Fruit fly (Drosophila melanogaster) whole organism, embryonic: ENCODE results near the gene Xe7.

Experiments
- C15 ChIP-seq: fragments of 200-800 bp; sonication (Bioruptor generic); IDR thresholded peaks from 3 replicates; pipeline ENCODE4 v1.3.6; 2022; ENCODE audit warnings: missing biosample characterization, missing genetic modification characterization
- CG12391 ChIP-seq: fragments of 200-800 bp; sonication (Bioruptor generic); optimal IDR thresholded peaks from 3 replicates; lab custom pipeline; 2018; ENCODE audit warnings: missing biosample characterization, mild to moderate bottlenecking, missing genetic modification characterization, moderate library complexity
- CG12942 ChIP-seq: fragments of 200-800 bp; sonication (Bioruptor generic); optimal IDR thresholded peaks from 3 replicates; lab custom pipeline; 2016; ENCODE audit warnings: missing biosample characterization, missing genetic modification characterization
- CG13775 ChIP-seq: fragments of 200-800 bp; sonication (Bioruptor generic); optimal IDR thresholded peaks from 3 replicates; lab custom pipeline; 2017; ENCODE audit warnings: missing biosample characterization, mild to moderate bottlenecking, missing genetic modification characterization
- CG14965 ChIP-seq: fragments of 200-800 bp; sonication (Bioruptor generic); optimal IDR thresholded peaks from 2 replicates; lab custom pipeline; 2016; ENCODE audit warnings: missing biosample characterization, missing genetic modification characterization, borderline replicate concordance
- CG15514 ChIP-seq: fragments of 200-800 bp; sonication (Bioruptor generic); optimal IDR thresholded peaks from 3 replicates; lab custom pipeline; 2017; ENCODE audit warnings: missing biosample characterization, missing genetic modification characterization, mild to moderate bottlenecking, moderate library complexity, missing genetic modification reagents
- CG16813 ChIP-seq: fragments of 200-800 bp; sonication (Bioruptor generic); IDR thresholded peaks from 3 replicates; pipeline ENCODE4 v1.3.6; 2022; ENCODE audit warnings: missing biosample characterization, missing genetic modification characterization; ENCODE audit not compliant: partially characterized antibody
- CG16863 ChIP-seq: fragments of 200-800 bp; sonication (Bioruptor generic); optimal IDR thresholded peaks from 3 replicates; lab custom pipeline; 2016; ENCODE audit warnings: missing biosample characterization, missing genetic modification characterization
- CG17359 ChIP-seq: fragments of 200-800 bp; sonication (Bioruptor generic); optimal IDR thresholded peaks from 3 replicates; lab custom pipeline; 2018; ENCODE audit warnings: missing biosample characterization, mild to moderate bottlenecking, missing genetic modification characterization, moderate library complexity
- CG17385 ChIP-seq: fragments of 200-800 bp; sonication (Bioruptor generic); optimal IDR thresholded peaks from 3 replicates; lab custom pipeline; 2018; ENCODE audit warnings: missing biosample characterization, mild to moderate bottlenecking, missing genetic modification characterization
- CG17612 ChIP-seq: fragments of 200-800 bp; sonication (Bioruptor generic); IDR thresholded peaks from 2 replicates; pipeline ENCODE4 v1.3.6; 2022; ENCODE audit warnings: missing biosample characterization, missing genetic modification characterization
- CG17802 ChIP-seq: fragments of 200-800 bp; sonication (Bioruptor generic); optimal IDR thresholded peaks from 2 replicates; lab custom pipeline; 2018; ENCODE audit warnings: missing biosample characterization, mild to moderate bottlenecking, missing genetic modification characterization, moderate library complexity
- CG1832 ChIP-seq: fragments of 200-800 bp; sonication (Bioruptor generic); optimal IDR thresholded peaks from 2 replicates; lab custom pipeline; 2017; ENCODE audit warnings: missing biosample characterization, mild to moderate bottlenecking, missing genetic modification characterization, inconsistent platforms
- CG2202 ChIP-seq: fragments of 200-800 bp; sonication (Bioruptor generic); optimal IDR thresholded peaks from 2 replicates; lab custom pipeline; 2018; ENCODE audit warnings: missing biosample characterization, mild to moderate bottlenecking, missing genetic modification characterization
- CG2875 ChIP-seq: fragments of 200-800 bp; sonication (Bioruptor generic); optimal IDR thresholded peaks from 2 replicates; lab custom pipeline; 2017; ENCODE audit warnings: missing biosample characterization, mild to moderate bottlenecking, missing genetic modification characterization, missing genetic modification reagents
- CG30020 ChIP-seq: fragments of 200-800 bp; optimal IDR thresholded peaks from 2 replicates; lab custom pipeline; 2019; ENCODE audit warnings: missing biosample characterization, mild to moderate bottlenecking, missing genetic modification characterization, moderate library complexity
- CG6254 ChIP-seq: fragments of 200-800 bp; sonication (Bioruptor generic); optimal IDR thresholded peaks from 3 replicates; lab custom pipeline; 2017; ENCODE audit warnings: mild to moderate bottlenecking, missing biosample characterization, missing genetic modification reagents, missing genetic modification characterization
- CG6765 ChIP-seq: fragments of 200-800 bp; sonication (Bioruptor generic); optimal IDR thresholded peaks from 3 replicates; lab custom pipeline; 2017; ENCODE audit warnings: missing biosample characterization, mild to moderate bottlenecking, missing genetic modification characterization
- CG8281 ChIP-seq: fragments of 200-800 bp; sonication (Bioruptor generic); optimal IDR thresholded peaks from 2 replicates; lab custom pipeline; 2018; ENCODE audit warnings: missing biosample characterization, mild to moderate bottlenecking, missing genetic modification characterization, moderate library complexity
- CG9609 ChIP-seq: fragments of 200-800 bp; sonication (Bioruptor generic); optimal IDR thresholded peaks from 3 replicates; lab custom pipeline; 2016; ENCODE audit warnings: missing biosample characterization, missing genetic modification characterization
- CG9727 ChIP-seq: fragments of 200-800 bp; sonication (Bioruptor generic); optimal IDR thresholded peaks from 3 replicates; lab custom pipeline; 2017; ENCODE audit warnings: missing biosample characterization, mild to moderate bottlenecking, missing genetic modification characterization
- Dad ChIP-seq: fragments of 200-800 bp; sonication (Bioruptor generic); optimal IDR thresholded peaks from 3 replicates; lab custom pipeline; 2016; ENCODE audit warnings: missing biosample characterization, missing genetic modification characterization
- Dp ChIP-seq: fragments of 200-800 bp; sonication (Bioruptor generic); optimal IDR thresholded peaks from 2 replicates; lab custom pipeline; 2018; ENCODE audit warnings: missing biosample characterization, mild to moderate bottlenecking, missing genetic modification characterization, moderate library complexity
- Hey ChIP-seq: fragments of 200-800 bp; sonication (Bioruptor generic); optimal IDR thresholded peaks from 3 replicates; lab custom pipeline; 2018; ENCODE audit warnings: missing biosample characterization, mild to moderate bottlenecking, missing genetic modification characterization
- MESR4 ChIP-seq: fragments of 200-800 bp; sonication (Bioruptor generic); optimal IDR thresholded peaks from 2 replicates; lab custom pipeline; 2018; ENCODE audit warnings: missing biosample characterization, mild to moderate bottlenecking, missing genetic modification characterization, moderate library complexity
- NFAT ChIP-seq: fragments of 200-800 bp; sonication (Bioruptor generic); IDR thresholded peaks from 2 replicates; pipeline ENCODE4 v1.3.6; 2022; ENCODE audit warnings: missing biosample characterization, missing genetic modification characterization
- Oli ChIP-seq: fragments of 200-800 bp; sonication (Bioruptor generic); optimal IDR thresholded peaks from 2 replicates; lab custom pipeline; 2018; ENCODE audit warnings: missing biosample characterization, mild to moderate bottlenecking, missing genetic modification characterization, moderate library complexity
- Scr ChIP-seq: fragments of 200-800 bp; sonication (Bioruptor generic); IDR thresholded peaks from 2 replicates; pipeline ENCODE4 v1.3.6; 2022; ENCODE audit warnings: missing biosample characterization, missing genetic modification characterization; ENCODE audit not compliant: partially characterized antibody
- ab ChIP-seq: fragments of 200-800 bp; sonication (Bioruptor generic); optimal IDR thresholded peaks from 2 replicates; lab custom pipeline; 2016; ENCODE audit warnings: missing biosample characterization, missing genetic modification characterization
- al ChIP-seq: fragments of 200-800 bp; sonication (Bioruptor generic); IDR thresholded peaks from 2 replicates; pipeline ENCODE4 v1.3.6; 2022; ENCODE audit warnings: missing biosample characterization, missing genetic modification characterization
- caup ChIP-seq: fragments of 200-800 bp; sonication (Bioruptor generic); optimal IDR thresholded peaks from 3 replicates; lab custom pipeline; 2017; ENCODE audit warnings: missing biosample characterization, mild to moderate bottlenecking, missing genetic modification characterization, moderate library complexity; ENCODE audit not compliant: severe bottlenecking
- chif ChIP-seq, 2 experiments: fragments of 200-800 bp; sonication (Bioruptor generic); optimal IDR thresholded peaks; 3 replicates each; lab custom pipeline; 2016; ENCODE audit warnings: missing biosample characterization in 2 of 2, missing genetic modification characterization in 2 of 2
- exex ChIP-seq: fragments of 200-800 bp; sonication (Bioruptor generic); optimal IDR thresholded peaks from 4 replicates; lab custom pipeline; 2018; ENCODE audit warnings: missing biosample characterization, mild to moderate bottlenecking, missing genetic modification characterization, moderate library complexity
- fd3F ChIP-seq: fragments of 200-800 bp; sonication (Bioruptor generic); optimal IDR thresholded peaks from 2 replicates; lab custom pipeline; 2018; ENCODE audit warnings: missing biosample characterization, mild to moderate bottlenecking, missing genetic modification characterization, moderate library complexity
- gem ChIP-seq: fragments of 200-800 bp; sonication (Bioruptor generic); optimal IDR thresholded peaks from 2 replicates; lab custom pipeline; 2019; ENCODE audit warnings: missing biosample characterization, mild to moderate bottlenecking, missing genetic modification characterization, moderate library complexity
- grau ChIP-seq: fragments of 200-800 bp; optimal IDR thresholded peaks from 3 replicates; lab custom pipeline; 2019; ENCODE audit warnings: missing biosample characterization, mild to moderate bottlenecking, missing genetic modification characterization, moderate library complexity
- ind ChIP-seq: fragments of 200-800 bp; sonication (Bioruptor generic); optimal IDR thresholded peaks from 3 replicates; lab custom pipeline; 2016; ENCODE audit warnings: missing biosample characterization, missing genetic modification characterization
- klu ChIP-seq: fragments of 200-800 bp; sonication (Bioruptor generic); IDR thresholded peaks from 2 replicates; pipeline ENCODE4 v1.3.6; 2022; ENCODE audit warnings: missing biosample characterization, missing genetic modification characterization
- kni ChIP-seq: fragments of 200-800 bp; sonication (Bioruptor generic); optimal IDR thresholded peaks from 3 replicates; lab custom pipeline; 2017; ENCODE audit warnings: mild to moderate bottlenecking, missing biosample characterization, missing genetic modification reagents, missing genetic modification characterization
- mld ChIP-seq: fragments of 200-800 bp; sonication (Bioruptor generic); IDR thresholded peaks from 3 replicates; pipeline ENCODE4 v1.3.6; 2022; ENCODE audit warnings: missing biosample characterization, missing genetic modification characterization; ENCODE audit not compliant: partially characterized antibody
- oc ChIP-seq: fragments of 200-800 bp; sonication (Bioruptor generic); optimal IDR thresholded peaks from 2 replicates; lab custom pipeline; 2018; ENCODE audit warnings: missing biosample characterization, mild to moderate bottlenecking, missing genetic modification characterization, moderate library complexity
- peb ChIP-seq: fragments of 200-800 bp; sonication (Bioruptor generic); IDR thresholded peaks from 2 replicates; pipeline ENCODE4 v1.3.6; 2022; ENCODE audit warnings: missing biosample characterization, missing genetic modification characterization
- salm ChIP-seq: fragments of 200-800 bp; sonication (Bioruptor generic); optimal IDR thresholded peaks from 2 replicates; lab custom pipeline; 2018; ENCODE audit warnings: missing biosample characterization, mild to moderate bottlenecking, missing genetic modification characterization
- schlank ChIP-seq: fragments of 200-800 bp; sonication (Bioruptor generic); optimal IDR thresholded peaks from 2 replicates; lab custom pipeline; 2018; ENCODE audit warnings: missing biosample characterization, mild to moderate bottlenecking, missing genetic modification characterization
- sens ChIP-seq: fragments of 200-800 bp; sonication (Bioruptor generic); peaks from one replicate; lab custom pipeline; 2016; ENCODE audit warnings: missing biosample characterization, missing genetic modification characterization
- so ChIP-seq: fragments of 200-800 bp; sonication (Bioruptor generic); IDR thresholded peaks from 3 replicates; pipeline ENCODE4 v1.3.6; 2022; ENCODE audit warnings: missing biosample characterization, missing genetic modification characterization
- tin ChIP-seq: fragments of 200-800 bp; sonication (Bioruptor generic); optimal IDR thresholded peaks from 3 replicates; lab custom pipeline; 2016; ENCODE audit warnings: missing biosample characterization, missing genetic modification characterization
- tll ChIP-seq, 2 experiments: fragments of 200-800 bp in 1 of 2; fragments of >200 bp in 1 of 2; sonication (Bioruptor generic) in 1 of 2; optimal IDR thresholded peaks; 2 replicates each; lab custom pipeline; 2017 to 2019; ENCODE audit warnings: missing biosample characterization in 2 of 2, missing genetic modification characterization in 2 of 2, mild to moderate bottlenecking in 1 of 2, moderate library complexity in 1 of 2

The Xe7 gene

DNA sequence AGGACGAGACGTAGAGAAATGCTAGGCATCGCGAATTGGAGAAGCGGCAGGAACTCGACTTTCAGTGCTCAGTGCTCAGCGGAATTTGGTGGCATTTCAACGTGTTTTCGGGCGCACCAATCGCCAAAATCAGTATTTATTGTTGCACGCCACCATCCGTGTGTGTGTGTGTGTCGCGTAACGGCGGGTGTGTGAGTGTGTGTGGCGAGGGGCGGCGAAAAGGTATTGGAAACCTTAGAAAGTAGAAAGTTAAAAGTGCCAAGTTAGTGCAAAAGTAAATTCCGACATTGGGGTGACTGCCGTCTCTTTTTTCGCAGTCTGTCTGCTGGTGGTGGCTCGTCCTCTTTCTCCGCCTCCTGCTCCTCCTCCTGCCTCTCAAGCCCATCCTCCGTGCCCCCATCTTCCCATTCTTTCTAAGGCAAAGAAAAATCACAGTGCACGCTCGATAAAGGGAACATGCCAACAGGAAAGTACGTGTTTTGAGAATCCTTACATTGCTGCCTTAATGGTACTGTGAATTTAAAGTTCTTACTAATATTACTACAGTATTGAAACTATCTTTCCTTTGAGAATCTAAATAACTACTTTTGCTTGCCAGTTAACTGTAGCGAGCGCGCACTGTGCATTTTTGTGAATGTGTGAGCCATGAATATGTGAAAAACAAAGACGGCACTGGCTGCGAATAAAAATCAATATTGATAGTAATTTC, 17.1 kb upstream of the Xe7 start (continued):
- no peak for TF ChIP-seq exex
- TF ChIP-seq mld (GFP tag; lab: Robert Waterston, UW): no peak
- TF ChIP-seq CG6254: peak; percentile 14
- no peak for TF ChIP-seq Dp (GFP tag; lab: Kevin White, UChicago)
- TF ChIP-seq al (GFP tag; lab: Robert Waterston, UW): no peak
- TF ChIP-seq CG12391: peak; percentile 38
- no peak for TF ChIP-seq CG16863 (GFP tag; lab: Kevin White, UChicago)
- no peak for TF ChIP-seq CG14965 (GFP tag; lab: Kevin White, UChicago)
- no peak for TF ChIP-seq schlank (tag; lab: Kevin White, UChicago)
- TF ChIP-seq NFAT (GFP tag; lab: Robert Waterston, UW): no peak
- no peak for TF ChIP-seq CG17802 (tag; lab: Kevin White, UChicago)
- TF ChIP-seq grau (tag; lab: Kevin White, UChicago): peak; percentile 94
- TF ChIP-seq CG1832 (GFP tag; lab: Kevin White, UChicago): no peak
- TF ChIP-seq Oli (tag; lab: Kevin White, UChicago): peak; percentile 60
- no peak for TF ChIP-seq tll (GFP tag; optimal IDR thresholded peaks at IDR 0.05; lab: Kevin White, UChicago)
- TF ChIP-seq Hey (tag; lab: Kevin White, UChicago): no peak
- no peak for TF ChIP-seq peb (GFP tag; lab: Robert Waterston, UW)
- TF ChIP-seq CG17385 (GFP tag; lab: Kevin White, UChicago): peak; percentile 25
- TF ChIP-seq CG9727 (GFP tag; lab: Kevin White, UChicago): peak; percentile 45
- peak; percentile 5 for TF ChIP-seq fd3F (GFP tag; lab: Kevin White, UChicago)
- TF ChIP-seq CG12942 (GFP tag; lab: Kevin White, UChicago): no peak
- TF ChIP-seq salm (tag; lab: Kevin White, UChicago): no peak
- TF ChIP-seq sens (GFP tag; lab: Kevin White, UChicago): peak; percentile 84
- no peak for TF ChIP-seq CG8281 (tag; lab: Kevin White, UChicago)
- peak; percentile 29 for TF ChIP-seq CG15514 (GFP tag; lab: Kevin White, UChicago)
- no peak for TF ChIP-seq klu (GFP tag; lab: Robert Waterston, UW)
- peak; percentile 42 for TF ChIP-seq caup (GFP tag; lab: Kevin White, UChicago)
- peak; percentile 20 for TF ChIP-seq tin (GFP tag; lab: Kevin White, UChicago)
- no peak for TF ChIP-seq CG13775 (GFP tag; lab: Kevin White, UChicago)
- TF ChIP-seq Scr (GFP tag; lab: Robert Waterston, UW): no peak
- no peak for TF ChIP-seq Dad (GFP tag; lab: Kevin White, UChicago)
- TF ChIP-seq CG2875 (GFP tag; lab: Kevin White, UChicago): no peak
- no peak for TF ChIP-seq C15 (GFP tag; lab: Robert Waterston, UW)
- no peak for TF ChIP-seq ab
- no peak for TF ChIP-seq kni (GFP tag; lab: Kevin White, UChicago)
- TF ChIP-seq CG6765 (GFP tag; lab: Kevin White, UChicago): no peak
- no peak for TF ChIP-seq MESR4 (GFP tag; lab: Kevin White, UChicago)
- no peak for TF ChIP-seq oc
- 0 out of 3 replicates have a peak, but pooled peaks have one; percentile 30 for TF ChIP-seq so (GFP tag; lab: Robert Waterston, UW)
- peak; percentile 70 for TF ChIP-seq gem (tag; lab: Kevin White, UChicago)
- TF ChIP-seq ind: peak; percentile 60
- no peak for TF ChIP-seq CG30020 (tag; lab: Kevin White, UChicago)
- peak in 1 of 2 experiments; percentile 22 for TF ChIP-seq chif (GFP tag; optimal IDR thresholded peaks at IDR 0.05; lab: Kevin White, UChicago)
- no peak for TF ChIP-seq CG17612
- no peak for TF ChIP-seq CG2202
- peak; percentile 38 for TF ChIP-seq CG9609 (GFP tag; lab: Kevin White, UChicago)
- TF ChIP-seq CG17359 (tag; lab: Kevin White, UChicago): peak; percentile 64
- no peak for TF ChIP-seq CG16813
